Worm (Caenorhabditis elegans) whole organism, L4 larva: ENCODE data around the gene hlh-3.

ENCODE experiments used
- F10B5.3 ChIP-seq: sonication (generic microtip); optimal IDR thresholded peaks from 2 replicates; lab custom pipeline; 2016; ENCODE audit warnings: mild to moderate bottlenecking, missing genetic modification characterization, missing compliant biosample characterization
- F44E2.7 ChIP-seq: fragments of 200-800 bp; sonication (Bioruptor generic); IDR thresholded peaks from 2 replicates; pipeline ENCODE4 v2.1.2; 2022; ENCODE audit warnings: missing genetic modification characterization, missing compliant biosample characterization
- F49E8.2 ChIP-seq: sonication (generic microtip); optimal IDR thresholded peaks from 2 replicates; lab custom pipeline; 2016; ENCODE audit warnings: missing compliant biosample characterization, mild to moderate bottlenecking, missing genetic modification characterization, borderline replicate concordance
- R02D3.7 ChIP-seq: fragments of 150-350 bp; sonication (generic microtip); optimal IDR thresholded peaks from 3 replicates; lab custom pipeline; 2014; ENCODE audit warnings: missing biosample characterization, missing genetic modification characterization
- T20F7.1 ChIP-seq: fragments of 200-800 bp; sonication (Bioruptor generic); optimal IDR thresholded peaks from 2 replicates; lab custom pipeline; 2018; ENCODE audit warnings: mild to moderate bottlenecking, missing genetic modification characterization, missing compliant biosample characterization
- T26A8.4 ChIP-seq: fragments of 200-800 bp; sonication (Bioruptor generic); IDR thresholded peaks from 2 replicates; pipeline ENCODE4 v1.3.6; 2022; ENCODE audit warnings: missing genetic modification characterization, missing compliant biosample characterization
- Y48G9A.11 ChIP-seq: fragments of 200-800 bp; sonication (Bioruptor generic); IDR thresholded peaks from 2 replicates; pipeline ENCODE4 v1.3.6; 2022; ENCODE audit warnings: missing genetic modification reagents, missing genetic modification characterization, missing compliant biosample characterization
- Y75B8A.6 ChIP-seq: fragments of 200-800 bp; sonication (Bioruptor generic); IDR thresholded peaks from 2 replicates; pipeline ENCODE4 v1.3.6; 2022; ENCODE audit warnings: missing genetic modification reagents, missing genetic modification characterization, missing compliant biosample characterization
- ZK546.5 ChIP-seq, 2 experiments: sonication (generic microtip); optimal IDR thresholded peaks; 2 replicates each; lab custom pipeline; 2017; ENCODE audit warnings: missing biosample characterization in 2 of 2, missing genetic modification characterization in 2 of 2
- aly-2 ChIP-seq: sonication (generic microtip); optimal IDR thresholded peaks from 2 replicates; lab custom pipeline; 2018; ENCODE audit warnings: missing biosample characterization, missing genetic modification characterization
- attf-4 ChIP-seq: sonication (generic microtip); optimal IDR thresholded peaks from 3 replicates; lab custom pipeline; 2017; ENCODE audit warnings: missing biosample characterization, missing genetic modification characterization
- ceh-32 ChIP-seq: sonication (generic microtip); optimal IDR thresholded peaks from 2 replicates; lab custom pipeline; 2016; ENCODE audit warnings: mild to moderate bottlenecking, missing genetic modification characterization, missing compliant biosample characterization; ENCODE audit not compliant: poor library complexity
- ceh-82 ChIP-seq: sonication (generic microtip); optimal IDR thresholded peaks from 2 replicates; lab custom pipeline; 2017; ENCODE audit warnings: missing biosample characterization, missing genetic modification characterization
- ces-1 ChIP-seq: fragments of 150-350 bp; sonication (generic microtip); optimal IDR thresholded peaks from 4 replicates; lab custom pipeline; 2014; ENCODE audit warnings: missing biosample characterization, missing genetic modification reagents, missing genetic modification characterization
- cey-2 ChIP-seq: sonication (generic microtip); optimal IDR thresholded peaks from 3 replicates; lab custom pipeline; 2017; ENCODE audit warnings: missing genetic modification characterization, mild to moderate bottlenecking, missing compliant biosample characterization, antibody characterized with exemption, borderline replicate concordance; ENCODE audit not compliant: insufficient read depth
- daf-12 ChIP-seq: fragments of 150-350 bp; optimal IDR thresholded peaks from 2 replicates; lab custom pipeline; 2014; ENCODE audit warnings: missing biosample characterization, missing genetic modification reagents, missing genetic modification characterization
- daf-16 ChIP-seq, 3 experiments: sonication (generic microtip); optimal IDR thresholded peaks; 2 replicates each; lab custom pipeline; 2016 to 2017; ENCODE audit warnings: missing genetic modification characterization in 3 of 3, missing genetic modification reagents in 3 of 3, mild to moderate bottlenecking in 2 of 3, missing compliant biosample characterization in 2 of 3, missing biosample characterization in 1 of 3, moderate library complexity in 1 of 3
- dmd-8 ChIP-seq: fragments of 200-800 bp; sonication (Bioruptor generic); IDR thresholded peaks from 2 replicates; pipeline ENCODE4 v1.3.6; 2022; ENCODE audit warnings: missing genetic modification characterization, missing compliant biosample characterization
- dmd-9 ChIP-seq: fragments of 200-800 bp; sonication (Bioruptor generic); IDR thresholded peaks from 2 replicates; pipeline ENCODE4 v1.3.6; 2022; ENCODE audit warnings: missing genetic modification reagents, missing genetic modification characterization, missing compliant biosample characterization
- duxl-1 ChIP-seq: sonication (generic microtip); optimal IDR thresholded peaks from 2 replicates; lab custom pipeline; 2016; ENCODE audit warnings: mild to moderate bottlenecking, missing genetic modification characterization, moderate library complexity, missing compliant biosample characterization; ENCODE audit not compliant: poor library complexity
- dve-1 ChIP-seq: sonication (generic microtip); optimal IDR thresholded peaks from 2 replicates; lab custom pipeline; 2017; ENCODE audit warnings: antibody characterized with exemption, mild to moderate bottlenecking, missing genetic modification characterization, missing compliant biosample characterization; ENCODE audit not compliant: insufficient read depth
- fkh-10 ChIP-seq: fragments of 150-350 bp; optimal IDR thresholded peaks from 2 replicates; lab custom pipeline; 2014; ENCODE audit warnings: missing biosample characterization, missing genetic modification reagents, missing genetic modification characterization
- fos-1 ChIP-seq: fragments of 150-350 bp; optimal IDR thresholded peaks from 2 replicates; lab custom pipeline; 2014; ENCODE audit warnings: missing biosample characterization, missing genetic modification characterization
- gei-8 ChIP-seq: fragments of 200-800 bp; sonication (Bioruptor generic); optimal IDR thresholded peaks from 2 replicates; lab custom pipeline; 2018; ENCODE audit warnings: mild to moderate bottlenecking, missing genetic modification characterization, missing compliant biosample characterization
- hif-1 ChIP-seq, 2 experiments: sonication (generic microtip); optimal IDR thresholded peaks; 2 replicates each; lab custom pipeline; 2016 to 2017; ENCODE audit warnings: missing compliant biosample characterization in 2 of 2, missing genetic modification characterization in 2 of 2, missing genetic modification reagents in 2 of 2, missing genotype in 2 of 2, mild to moderate bottlenecking in 1 of 2
- hlh-30 ChIP-seq: sonication (generic microtip); optimal IDR thresholded peaks from 2 replicates; lab custom pipeline; 2017; ENCODE audit warnings: antibody characterized with exemption, mild to moderate bottlenecking, missing genetic modification characterization, missing compliant biosample characterization; ENCODE audit not compliant: insufficient read depth
- hmg-1.1 ChIP-seq: fragments of 200-800 bp; sonication (Bioruptor generic); IDR thresholded peaks from 2 replicates; pipeline ENCODE4 v1.3.6; 2022; ENCODE audit warnings: missing genetic modification reagents, missing genetic modification characterization, missing compliant biosample characterization
- lim-7 ChIP-seq: fragments of 200-800 bp; sonication (Bioruptor generic); IDR thresholded peaks from 2 replicates; pipeline ENCODE4 v1.3.6; 2022; ENCODE audit warnings: missing genetic modification characterization, missing compliant biosample characterization
- lin-38 ChIP-seq: fragments of 200-800 bp; sonication (Bioruptor generic); IDR thresholded peaks from 2 replicates; pipeline ENCODE4 v1.3.6; 2022; ENCODE audit warnings: missing genetic modification reagents, missing genetic modification characterization, missing compliant biosample characterization
- lir-3 ChIP-seq: sonication (generic microtip); optimal IDR thresholded peaks from 2 replicates; lab custom pipeline; 2016; ENCODE audit warnings: mild to moderate bottlenecking, missing genetic modification characterization, missing compliant biosample characterization
- lsy-2 ChIP-seq, 2 experiments: fragments of 150-350 bp in 1 of 2; sonication (generic microtip) in 1 of 2; optimal IDR thresholded peaks; 2 replicates each; lab custom pipeline; 2014 to 2017; ENCODE audit warnings: missing biosample characterization in 2 of 2, missing genetic modification characterization in 2 of 2
- madf-9 ChIP-seq: fragments of 200-800 bp; sonication (Bioruptor generic); conservative IDR thresholded peaks from 2 replicates; pipeline ENCODE4 v1.3.6; 2022; ENCODE audit warnings: missing genetic modification reagents, missing genetic modification characterization, missing compliant biosample characterization
- nhr-11 ChIP-seq: fragments of 150-350 bp; optimal IDR thresholded peaks from 2 replicates; lab custom pipeline; 2014; ENCODE audit warnings: missing biosample characterization, missing genetic modification characterization
- nhr-25 ChIP-seq: sonication (generic microtip); optimal IDR thresholded peaks from 2 replicates; lab custom pipeline; 2017; ENCODE audit warnings: missing genetic modification characterization, mild to moderate bottlenecking, missing compliant biosample characterization, antibody characterized with exemption, moderate library complexity, borderline replicate concordance; ENCODE audit not compliant: insufficient read depth
- nhr-28 ChIP-seq: fragments of 150-350 bp; optimal IDR thresholded peaks from 2 replicates; lab custom pipeline; 2014; ENCODE audit warnings: missing biosample characterization, missing genetic modification characterization
- nhr-41 ChIP-seq: fragments of 200-800 bp; sonication (Bioruptor generic); IDR thresholded peaks from 2 replicates; pipeline ENCODE4 v1.3.6; 2022; ENCODE audit warnings: missing genetic modification reagents, missing genetic modification characterization, missing compliant biosample characterization
- nhr-76 ChIP-seq: fragments of 150-350 bp; optimal IDR thresholded peaks from 2 replicates; lab custom pipeline; 2014; ENCODE audit warnings: missing biosample characterization, missing genetic modification characterization
- pqm-1 ChIP-seq: sonication (generic microtip); optimal IDR thresholded peaks from 2 replicates; lab custom pipeline; 2017; ENCODE audit warnings: missing biosample characterization, missing genetic modification characterization
- saeg-2 ChIP-seq: fragments of 200-800 bp; sonication (Bioruptor generic); IDR thresholded peaks from 2 replicates; pipeline ENCODE4 v1.3.6; 2022; ENCODE audit warnings: missing genetic modification reagents, missing genetic modification characterization, missing compliant biosample characterization
- sdz-12 ChIP-seq: fragments of 200-800 bp; sonication (Bioruptor generic); optimal IDR thresholded peaks from 2 replicates; lab custom pipeline; 2018; ENCODE audit warnings: mild to moderate bottlenecking, missing genetic modification characterization, missing compliant biosample characterization
- set-16 ChIP-seq: fragments of 200-800 bp; sonication (Bioruptor generic); IDR thresholded peaks from 2 replicates; pipeline ENCODE4 v1.3.6; 2022; ENCODE audit warnings: missing genetic modification reagents, missing genetic modification characterization, missing compliant biosample characterization
- skn-1 ChIP-seq: fragments of 150-350 bp; optimal IDR thresholded peaks from 2 replicates; lab custom pipeline; 2014; ENCODE audit warnings: missing biosample characterization, missing genetic modification characterization
- tra-1 ChIP-seq: fragments of 200-800 bp; sonication (Bioruptor generic); IDR thresholded peaks from 2 replicates; pipeline ENCODE4 v1.3.6; 2022; ENCODE audit warnings: missing genetic modification reagents, missing genetic modification characterization, missing compliant biosample characterization
- unc-130 ChIP-seq: sonication (generic microtip); optimal IDR thresholded peaks from 2 replicates; lab custom pipeline; 2016; ENCODE audit warnings: missing genetic modification reagents, missing genetic modification characterization, missing compliant biosample characterization
- unc-39 ChIP-seq: sonication (generic microtip); optimal IDR thresholded peaks from 2 replicates; lab custom pipeline; 2017; ENCODE audit warnings: missing biosample characterization, missing genetic modification characterization
- zag-1 ChIP-seq: fragments of 150-350 bp; optimal IDR thresholded peaks from 2 replicates; lab custom pipeline; 2014; ENCODE audit warnings: missing biosample characterization, missing genetic modification characterization
- zfp-2 ChIP-seq: sonication (generic microtip); optimal IDR thresholded peaks from 2 replicates; lab custom pipeline; 2016; ENCODE audit warnings: mild to moderate bottlenecking, missing genetic modification characterization, missing compliant biosample characterization
- zfp-3 ChIP-seq: fragments of 200-800 bp; sonication (Bioruptor generic); conservative IDR thresholded peaks from 2 replicates; pipeline ENCODE4 v1.3.6; 2022; ENCODE audit warnings: missing genetic modification reagents, missing genetic modification characterization, missing compliant biosample characterization
- ztf-11 ChIP-seq: fragments of 150-350 bp; optimal IDR thresholded peaks from 2 replicates; lab custom pipeline; 2014; ENCODE audit warnings: missing biosample characterization, missing genetic modification characterization
- ztf-7 ChIP-seq: fragments of 150-350 bp; optimal IDR thresholded peaks from 2 replicates; lab custom pipeline; 2014; ENCODE audit warnings: missing biosample characterization, missing genetic modification characterization

hlh-3 gene

DNA sequence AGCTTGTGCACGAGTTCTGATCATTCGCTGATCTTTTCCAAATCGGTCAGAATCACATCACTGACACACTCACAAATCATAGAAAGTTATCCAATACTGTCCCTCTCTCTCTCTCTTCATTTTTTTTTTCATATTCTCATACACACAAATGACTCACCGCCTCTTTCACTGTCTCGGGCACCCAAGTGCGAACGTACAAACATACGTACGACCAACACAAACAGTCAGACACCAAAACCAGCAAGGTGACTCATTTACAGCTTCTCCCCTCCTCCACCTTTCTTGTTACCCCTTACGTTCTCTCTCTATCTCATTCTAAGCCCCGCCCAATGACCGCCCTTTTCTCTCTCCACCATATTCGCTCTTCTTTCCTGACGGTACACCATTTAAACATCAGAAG, 40.6 kb downstream of the hlh-3 start (continued):
- TF ChIP-seq pqm-1 (tag; lab: Kevin White, UChicago) (no peak), sdz-12 (GFP tag; lab: Kevin White, UChicago) (no peak), ztf-11 (tag; lab: Kevin White, UChicago) (no peak), F44E2.7 (no peak), F10B5.3 (tag; lab: Kevin White, UChicago) (no peak), T20F7.1 (GFP tag; lab: Kevin White, UChicago) (no peak), gei-8 (no peak), tra-1 (GFP tag; lab: Robert Waterston, UW) (no peak), hif-1 (tag; optimal IDR thresholded peaks at IDR 0.05; lab: Kevin White, UChicago) (no peak), zfp-3 (no peak), Y75B8A.6 (no peak), fkh-10 (no peak), F49E8.2 (tag; lab: Kevin White, UChicago) (no peak), ztf-7 (tag; lab: Kevin White, UChicago) (no peak), skn-1 (tag; lab: Kevin White, UChicago) (no peak), saeg-2 (GFP tag; lab: Robert Waterston, UW) (no peak), duxl-1 (tag; lab: Kevin White, UChicago) (no peak), attf-4 (tag; lab: Kevin White, UChicago) (no peak), dmd-8 (GFP tag; lab: Robert Waterston, UW) (no peak), zfp-2 (no peak), R02D3.7 (no peak), cey-2 (tag; lab: Kevin White, UChicago) (no peak), lsy-2 (tag; optimal IDR thresholded peaks at IDR 0.05; lab: Kevin White, UChicago) (peak in 1 of 2 experiments; percentile 24), dmd-9 (GFP tag; lab: Robert Waterston, UW) (no peak), fos-1 (no peak), nhr-76 (tag; lab: Kevin White, UChicago) (no peak), nhr-41 (GFP tag; lab: Robert Waterston, UW) (no peak), lir-3 (tag; lab: Kevin White, UChicago) (no peak), daf-12 (tag; lab: Kevin White, UChicago) (no peak), madf-9 (no peak), lin-38 (no peak), hlh-30 (tag; lab: Kevin White, UChicago) (peak; percentile 50), unc-130 (no peak), ces-1 (GFP tag; lab: Kevin White, UChicago) (no peak), nhr-28 (tag; lab: Kevin White, UChicago) (peak; percentile 25), nhr-11 (tag; lab: Kevin White, UChicago) (no peak), daf-16 (GFP tag; optimal IDR thresholded peaks at IDR 0.05; lab: Kevin White, UChicago) (no peak), daf-16 (tag; optimal IDR thresholded peaks at IDR 0.05; lab: Kevin White, UChicago) (peak; percentile 19), hmg-1.1 (GFP tag; lab: Robert Waterston, UW) (0 out of 2 replicates have a peak, but pooled peaks have one; percentile 10), ceh-82 (tag; lab: Kevin White, UChicago) (no peak), ceh-32 (no peak), zag-1 (no peak), lim-7 (GFP tag; lab: Robert Waterston, UW) (no peak), unc-39 (tag; lab: Kevin White, UChicago) (no peak), dve-1 (tag; lab: Kevin White, UChicago) (peak; percentile 65), set-16 (GFP tag; lab: Robert Waterston, UW) (no peak), nhr-25 (no peak), ZK546.5 (tag; optimal IDR thresholded peaks at IDR 0.05; lab: Kevin White, UChicago) (no peak), aly-2 (tag; lab: Kevin White, UChicago) (no peak), T26A8.4 (no peak), Y48G9A.11 (GFP tag; lab: Robert Waterston, UW) (no peak)
